Worm (Caenorhabditis elegans): ENCODE results near the gene oxy-4.

The oxy-4 gene

ce11 chrIII:5190179-5190578 is 31.6 kb upstream of the oxy-4 start:
- no peak for TF ChIP-seq nhr-48 (tag; optimal IDR thresholded peaks at IDR 0.05)
- TF ChIP-seq F49E8.2 (tag; optimal IDR thresholded peaks at IDR 0.05; ENCODE audit: borderline replicate concordance), result peak; percentile 16
- peak; percentile 88 for TF ChIP-seq dpl-1 (GFP tag; optimal IDR thresholded peaks at IDR 0.05)
- 0 out of 2 replicates have a peak, but pooled peaks have one; percentile 29 for TF ChIP-seq arid-1 (GFP tag; conservative IDR thresholded peaks at IDR 0.05)
- TF ChIP-seq lsy-2 (tag; optimal IDR thresholded peaks at IDR 0.05), result peak in 1 of 2 experiments; percentile 27
- no peak for TF ChIP-seq unc-39 (tag; optimal IDR thresholded peaks at IDR 0.05)
- TF ChIP-seq dmd-6 (GFP tag; IDR thresholded peaks at IDR 0.05), result peak; percentile 33; the same call in 1 of the 2 replicates
- TF ChIP-seq ztf-7 (tag; optimal IDR thresholded peaks at IDR 0.05), result no peak
- peak; percentile 88 for TF ChIP-seq mes-2 (tag; optimal IDR thresholded peaks at IDR 0.05; ENCODE audit: poor library complexity, severe bottlenecking)
- TF ChIP-seq hif-1 (tag; optimal IDR thresholded peaks at IDR 0.05), result peak in 1 of 2 experiments; percentile 27
- TF ChIP-seq ZK337.2 (GFP tag; IDR thresholded peaks at IDR 0.05), result peak; percentile 58; the same call in 1 of the 2 replicates
- peak; percentile 44 for TF ChIP-seq lin-38 (GFP tag; IDR thresholded peaks at IDR 0.05)

- TF ChIP-seq ceh-62 (tag; optimal IDR thresholded peaks at IDR 0.05) (no peak), nhr-28 (tag; optimal IDR thresholded peaks at IDR 0.05) (no peak), madf-5 (GFP tag; IDR thresholded peaks at IDR 0.05) (no peak), nhr-48 (tag; optimal IDR thresholded peaks at IDR 0.05) (no peak), F37D6.2 (tag; optimal IDR thresholded peaks at IDR 0.05) (no peak), ceh-82 (tag; optimal IDR thresholded peaks at IDR 0.05) (no peak), F49E8.2 (tag; optimal IDR thresholded peaks at IDR 0.05; ENCODE audit: borderline replicate concordance) (no peak), nhr-41 (GFP tag; IDR thresholded peaks at IDR 0.05) (no peak), T20F7.1 (GFP tag; optimal IDR thresholded peaks at IDR 0.05) (no peak), lin-1 (GFP tag; IDR thresholded peaks at IDR 0.05) (no peak), fkh-10 (GFP tag; optimal IDR thresholded peaks at IDR 0.05) (no peak), zfp-2 (tag; optimal IDR thresholded peaks at IDR 0.05) (no peak), lsy-2 (tag; optimal IDR thresholded peaks at IDR 0.05) (no peak), zag-1 (tag; optimal IDR thresholded peaks at IDR 0.05) (no peak), hmg-1.1 (GFP tag; IDR thresholded peaks at IDR 0.05) (no peak)
Observed at ce11 chrIII:5188426-5188825, 29.9 kb upstream of the oxy-4 start, which contains the start of gene K10D2.8. TSS of gene K10D2.8 (plus strand) at chrIII:5188726.

- TF ChIP-seq madf-5 (GFP tag; IDR thresholded peaks at IDR 0.05) (no peak), mxl-3 (GFP tag; optimal IDR thresholded peaks at IDR 0.05) (no peak), unc-39 (tag; optimal IDR thresholded peaks at IDR 0.05) (no peak), zip-2 (tag; optimal IDR thresholded peaks at IDR 0.05) (no peak), madf-9 (GFP tag; conservative IDR thresholded peaks at IDR 0.05) (no peak), aly-2 (tag; optimal IDR thresholded peaks at IDR 0.05) (no peak)
Observed at ce11 chrIII:5185620-5186019, 27.0 kb upstream of the oxy-4 start, which contains the start of gene pup-2. TSS of gene pup-2 (plus strand) at chrIII:5185920.

ce11 chrIII:5183372-5183771 is 24.8 kb upstream of the oxy-4 start:
- no peak for TF ChIP-seq pqm-1 (tag; optimal IDR thresholded peaks at IDR 0.05)
- TF ChIP-seq mdl-1 (tag; optimal IDR thresholded peaks at IDR 0.05), result peak in 1 of 2 experiments; percentile 5
- no peak for TF ChIP-seq aha-1 (tag)
- no peak for TF ChIP-seq mes-2 (tag; optimal IDR thresholded peaks at IDR 0.05; ENCODE audit: poor library complexity, severe bottlenecking)
- no peak for TF ChIP-seq fkh-10 (GFP tag; optimal IDR thresholded peaks at IDR 0.05)
- no peak for TF ChIP-seq ctbp-1 (GFP tag; IDR thresholded peaks at IDR 0.05)
- no peak for TF ChIP-seq nhr-102 (tag; optimal IDR thresholded peaks at IDR 0.05)
- no peak for TF ChIP-seq nhr-77 (tag; optimal IDR thresholded peaks at IDR 0.05)
- no peak for TF ChIP-seq ztf-7 (tag; optimal IDR thresholded peaks at IDR 0.05)
- TF ChIP-seq hif-1 (tag; optimal IDR thresholded peaks at IDR 0.05), result no peak
- no peak for TF ChIP-seq attf-4 (tag; optimal IDR thresholded peaks at IDR 0.05)
- no peak for TF ChIP-seq ceh-44 (GFP tag; IDR thresholded peaks at IDR 0.05)
- TF ChIP-seq hmg-1.1 (GFP tag; IDR thresholded peaks at IDR 0.05), result 0 out of 2 replicates have a peak, but pooled peaks have one; percentile 20
- TF ChIP-seq ceh-82 (tag; optimal IDR thresholded peaks at IDR 0.05), result no peak
- TF ChIP-seq ceh-32 (tag; optimal IDR thresholded peaks at IDR 0.05; ENCODE audit: poor library complexity), result no peak
- TF ChIP-seq hlh-30 (tag; optimal IDR thresholded peaks at IDR 0.05; ENCODE audit: insufficient read depth), result peak; percentile 11
- no peak for TF ChIP-seq nhr-48 (tag; optimal IDR thresholded peaks at IDR 0.05)
- no peak for TF ChIP-seq set-16 (GFP tag; IDR thresholded peaks at IDR 0.05)

Measured in whole organism, L4 larva.